Fruit fly (Drosophila melanogaster) whole organism, embryonic: ENCODE data around the gene CG5863.

ENCODE experiments used
- Aef1 ChIP-seq: fragments of 200-800 bp; sonication (Bioruptor generic); IDR thresholded peaks from 3 replicates; pipeline ENCODE4 v1.3.6; 2022; ENCODE audit warnings: missing biosample characterization, missing genetic modification characterization
- CG10147 ChIP-seq: fragments of 200-800 bp; sonication (Bioruptor generic); optimal IDR thresholded peaks from 2 replicates; lab custom pipeline; 2019; ENCODE audit warnings: missing biosample characterization, mild to moderate bottlenecking, missing genetic modification characterization, moderate library complexity
- CG10274 ChIP-seq: fragments of 200-800 bp; sonication (Bioruptor generic); optimal IDR thresholded peaks from 3 replicates; lab custom pipeline; 2017; ENCODE audit warnings: missing biosample characterization, mild to moderate bottlenecking, missing genetic modification characterization
- CG16779 ChIP-seq: fragments of 200-800 bp; sonication (Bioruptor generic); IDR thresholded peaks from 2 replicates; pipeline ENCODE4 v1.3.6; 2022; ENCODE audit warnings: missing biosample characterization, missing genetic modification characterization
- CG17361 ChIP-seq: fragments of 200-800 bp; sonication (Bioruptor generic); IDR thresholded peaks from 3 replicates; pipeline ENCODE4 v1.3.6; 2022; ENCODE audit warnings: missing biosample characterization, missing genetic modification characterization
- CG17612 ChIP-seq: fragments of 200-800 bp; sonication (Bioruptor generic); IDR thresholded peaks from 2 replicates; pipeline ENCODE4 v1.3.6; 2022; ENCODE audit warnings: missing biosample characterization, missing genetic modification characterization
- CG2120 ChIP-seq: fragments of 200-800 bp; sonication (Bioruptor generic); optimal IDR thresholded peaks from 3 replicates; lab custom pipeline; 2016; ENCODE audit warnings: missing biosample characterization, missing genetic modification characterization
- CG30020 ChIP-seq: fragments of 200-800 bp; optimal IDR thresholded peaks from 2 replicates; lab custom pipeline; 2019; ENCODE audit warnings: missing biosample characterization, mild to moderate bottlenecking, missing genetic modification characterization, moderate library complexity
- CG3065 ChIP-seq: fragments of 200-800 bp; sonication (Bioruptor generic); optimal IDR thresholded peaks from 2 replicates; lab custom pipeline; 2016; ENCODE audit warnings: missing biosample characterization, missing genetic modification characterization
- CG3281 ChIP-seq: fragments of 200-800 bp; sonication (Bioruptor generic); optimal IDR thresholded peaks from 3 replicates; lab custom pipeline; 2017; ENCODE audit warnings: missing biosample characterization, mild to moderate bottlenecking, missing genetic modification characterization
- CG3407 ChIP-seq: fragments of 200-800 bp; sonication (Bioruptor generic); optimal IDR thresholded peaks from 2 replicates; lab custom pipeline; 2018; ENCODE audit warnings: missing biosample characterization, mild to moderate bottlenecking, missing genetic modification characterization
- CG43689 ChIP-seq: fragments of 200-800 bp; sonication (Bioruptor generic); IDR thresholded peaks from 2 replicates; pipeline ENCODE4 v1.3.6; 2022; ENCODE audit warnings: missing biosample characterization, missing genetic modification characterization
- CG9609 ChIP-seq: fragments of 200-800 bp; sonication (Bioruptor generic); optimal IDR thresholded peaks from 3 replicates; lab custom pipeline; 2016; ENCODE audit warnings: missing biosample characterization, missing genetic modification characterization
- CG9876 ChIP-seq: fragments of 200-800 bp; sonication (Bioruptor generic); optimal IDR thresholded peaks from 2 replicates; lab custom pipeline; 2016; ENCODE audit warnings: missing biosample characterization, missing genetic modification characterization
- CG9932 ChIP-seq: fragments of 200-800 bp; sonication (Bioruptor generic); IDR thresholded peaks from 2 replicates; pipeline ENCODE4 v1.3.6; 2022; ENCODE audit warnings: missing biosample characterization, missing genetic modification characterization
- D19B ChIP-seq: fragments of 200-800 bp; sonication (Bioruptor generic); optimal IDR thresholded peaks from 2 replicates; lab custom pipeline; 2017; ENCODE audit warnings: missing biosample characterization, mild to moderate bottlenecking, missing genetic modification characterization
- Deaf1 ChIP-seq: fragments of 200-800 bp; optimal IDR thresholded peaks from 3 replicates; lab custom pipeline; 2019; ENCODE audit warnings: missing biosample characterization, mild to moderate bottlenecking, missing genetic modification characterization, moderate library complexity
- Fer3 ChIP-seq: fragments of 200-800 bp; sonication (Bioruptor generic); optimal IDR thresholded peaks from 2 replicates; lab custom pipeline; 2018; ENCODE audit warnings: missing biosample characterization, mild to moderate bottlenecking, missing genetic modification characterization, moderate library complexity
- HLH54F ChIP-seq: fragments of 200-800 bp; sonication (Bioruptor generic); optimal IDR thresholded peaks from 3 replicates; lab custom pipeline; 2016; ENCODE audit warnings: missing biosample characterization, missing genetic modification characterization
- Lim3 ChIP-seq: fragments of 200-800 bp; sonication (Bioruptor generic); IDR thresholded peaks from 2 replicates; pipeline ENCODE4 v1.3.6; 2022; ENCODE audit warnings: missing biosample characterization, missing genetic modification characterization
- Myb ChIP-seq: fragments of 200-800 bp; sonication (Bioruptor generic); optimal IDR thresholded peaks from 2 replicates; lab custom pipeline; 2016; ENCODE audit warnings: missing biosample characterization, missing genetic modification characterization
- Sin3A ChIP-seq: fragments of >200 bp; optimal IDR thresholded peaks from 2 replicates; lab custom pipeline; 2018
- Stat92E ChIP-seq, 3 experiments: fragments of >200 bp in 2 of 3; fragments of 200-800 bp in 1 of 3; sonication (Bioruptor generic) in 1 of 3; optimal IDR thresholded peaks; 2 replicates each; lab custom pipeline; 2017 to 2019; ENCODE audit warnings: missing biosample characterization in 3 of 3, missing genetic modification characterization in 3 of 3, mild to moderate bottlenecking in 1 of 3, moderate library complexity in 1 of 3
- YL-1 ChIP-seq: fragments of 200-800 bp; sonication (Bioruptor generic); optimal IDR thresholded peaks from 3 replicates; lab custom pipeline; 2017; ENCODE audit warnings: missing biosample characterization, mild to moderate bottlenecking, missing genetic modification characterization
- btn ChIP-seq: fragments of 200-800 bp; sonication (Bioruptor generic); optimal IDR thresholded peaks from 2 replicates; lab custom pipeline; 2016; ENCODE audit warnings: missing biosample characterization, missing genetic modification characterization
- chm ChIP-seq: fragments of 200-800 bp; sonication (Bioruptor generic); IDR thresholded peaks from 2 replicates; pipeline ENCODE4 v1.3.6; 2022; ENCODE audit warnings: missing biosample characterization, missing genetic modification characterization
- croc ChIP-seq: fragments of 200-800 bp; sonication (Bioruptor generic); conservative IDR thresholded peaks from 3 replicates; pipeline ENCODE4 v1.3.6; 2022; ENCODE audit warnings: missing biosample characterization, missing genetic modification characterization
- dm ChIP-seq: fragments of 200-800 bp; sonication (Bioruptor generic); optimal IDR thresholded peaks from 3 replicates; lab custom pipeline; 2016; ENCODE audit warnings: missing biosample characterization, missing genetic modification characterization
- fd96Cb ChIP-seq: fragments of 200-800 bp; sonication (Bioruptor generic); optimal IDR thresholded peaks from 2 replicates; lab custom pipeline; 2018; ENCODE audit warnings: missing biosample characterization, mild to moderate bottlenecking, missing genetic modification characterization, moderate library complexity
- gem ChIP-seq: fragments of 200-800 bp; sonication (Bioruptor generic); optimal IDR thresholded peaks from 2 replicates; lab custom pipeline; 2019; ENCODE audit warnings: missing biosample characterization, mild to moderate bottlenecking, missing genetic modification characterization, moderate library complexity
- grau ChIP-seq: fragments of 200-800 bp; optimal IDR thresholded peaks from 3 replicates; lab custom pipeline; 2019; ENCODE audit warnings: missing biosample characterization, mild to moderate bottlenecking, missing genetic modification characterization, moderate library complexity
- gsb-n ChIP-seq: fragments of 200-800 bp; sonication (Bioruptor generic); optimal IDR thresholded peaks from 3 replicates; lab custom pipeline; 2018; ENCODE audit warnings: missing biosample characterization, mild to moderate bottlenecking, missing genetic modification characterization
- lov ChIP-seq, 2 experiments: fragments of 200-800 bp in 1 of 2; fragments of >200 bp in 1 of 2; sonication (Bioruptor generic) in 1 of 2; IDR thresholded peaks in 1 of 2; optimal IDR thresholded peaks in 1 of 2; 2 replicates in 1 of 2; 3 replicates in 1 of 2; pipeline versions ENCODE4 v1.3.6 to Lab custom; 2017 to 2022; ENCODE audit warnings: missing biosample characterization in 1 of 2, missing genetic modification characterization in 1 of 2
- pita ChIP-seq: fragments of 200-800 bp; sonication (Bioruptor generic); optimal IDR thresholded peaks from 2 replicates; lab custom pipeline; 2017; ENCODE audit warnings: missing biosample characterization, mild to moderate bottlenecking, missing genetic modification characterization
- prd ChIP-seq, 3 experiments: fragments of >200 bp in 2 of 3; fragments of 200-800 bp in 1 of 3; sonication (Bioruptor generic) in 1 of 3; optimal IDR thresholded peaks in 2 of 3; IDR thresholded peaks in 1 of 3; 2 replicates in 2 of 3; 3 replicates in 1 of 3; pipeline versions ENCODE4 v1.3.6 to Lab custom; 2017 to 2022; ENCODE audit warnings: missing biosample characterization in 1 of 3, missing genetic modification characterization in 1 of 3
- schlank ChIP-seq: fragments of 200-800 bp; sonication (Bioruptor generic); optimal IDR thresholded peaks from 2 replicates; lab custom pipeline; 2018; ENCODE audit warnings: missing biosample characterization, mild to moderate bottlenecking, missing genetic modification characterization
- sens ChIP-seq: fragments of 200-800 bp; sonication (Bioruptor generic); peaks from one replicate; lab custom pipeline; 2016; ENCODE audit warnings: missing biosample characterization, missing genetic modification characterization
- slbo ChIP-seq: fragments of 200-800 bp; sonication (Bioruptor generic); IDR thresholded peaks from 2 replicates; pipeline ENCODE4 v1.3.6; 2022; ENCODE audit warnings: missing biosample characterization, missing genetic modification characterization
- sna ChIP-seq: fragments of 200-800 bp; sonication (Bioruptor generic); IDR thresholded peaks from 2 replicates; pipeline ENCODE4 v1.3.6; 2022; ENCODE audit warnings: missing biosample characterization, missing genetic modification characterization; ENCODE audit not compliant: partially characterized antibody
- tap ChIP-seq: fragments of 200-800 bp; optimal IDR thresholded peaks from 3 replicates; lab custom pipeline; 2019; ENCODE audit warnings: missing biosample characterization, mild to moderate bottlenecking, missing genetic modification characterization, moderate library complexity
- toy ChIP-seq: fragments of 200-800 bp; sonication (Bioruptor generic); IDR thresholded peaks from 2 replicates; pipeline ENCODE4 v1.3.6; 2022; ENCODE audit warnings: missing biosample characterization, missing genetic modification characterization
- trem ChIP-seq: fragments of 200-800 bp; optimal IDR thresholded peaks from 3 replicates; lab custom pipeline; 2019; ENCODE audit warnings: missing biosample characterization, mild to moderate bottlenecking, missing genetic modification characterization, moderate library complexity
- zen2 ChIP-seq: fragments of 200-800 bp; sonication (Bioruptor generic); IDR thresholded peaks from 3 replicates; pipeline ENCODE4 v1.3.6; 2022; ENCODE audit warnings: missing biosample characterization, missing genetic modification characterization; ENCODE audit not compliant: partially characterized antibody
- zfh2 ChIP-seq: fragments of 200-800 bp; sonication (Bioruptor generic); optimal IDR thresholded peaks from 2 replicates; lab custom pipeline; 2016; ENCODE audit warnings: missing biosample characterization, missing genetic modification characterization

The CG5863 gene

dm6 chr3R:17405009-17405408, 5.9 kb upstream of the CG5863 start, which contains the start of gene CG42823:
Gene CG42823, minus strand, starts transcription at chr3R:17405109.
- TF ChIP-seq lov (optimal IDR thresholded peaks at IDR 0.05; lab: Kevin White, UChicago) (no peak), lov (GFP tag; IDR thresholded peaks at IDR 0.05; lab: Robert Waterston, UW) (no peak), CG9609 (GFP tag; lab: Kevin White, UChicago) (no peak), YL-1 (GFP tag; lab: Kevin White, UChicago) (no peak), Lim3 (no peak), btn (GFP tag; lab: Kevin White, UChicago) (no peak), dm (GFP tag; lab: Kevin White, UChicago) (no peak), CG9876 (GFP tag; lab: Kevin White, UChicago) (no peak), grau (tag; lab: Kevin White, UChicago) (no peak), zen2 (no peak), toy (GFP tag; lab: Robert Waterston, UW) (no peak), schlank (no peak), CG3065 (GFP tag; lab: Kevin White, UChicago) (no peak), HLH54F (GFP tag; lab: Kevin White, UChicago) (no peak), croc (GFP tag; lab: Robert Waterston, UW) (no peak), CG17361 (GFP tag; lab: Robert Waterston, UW) (no peak), zfh2 (GFP tag; lab: Kevin White, UChicago) (no peak), fd96Cb (tag; lab: Kevin White, UChicago) (no peak)

DNA sequence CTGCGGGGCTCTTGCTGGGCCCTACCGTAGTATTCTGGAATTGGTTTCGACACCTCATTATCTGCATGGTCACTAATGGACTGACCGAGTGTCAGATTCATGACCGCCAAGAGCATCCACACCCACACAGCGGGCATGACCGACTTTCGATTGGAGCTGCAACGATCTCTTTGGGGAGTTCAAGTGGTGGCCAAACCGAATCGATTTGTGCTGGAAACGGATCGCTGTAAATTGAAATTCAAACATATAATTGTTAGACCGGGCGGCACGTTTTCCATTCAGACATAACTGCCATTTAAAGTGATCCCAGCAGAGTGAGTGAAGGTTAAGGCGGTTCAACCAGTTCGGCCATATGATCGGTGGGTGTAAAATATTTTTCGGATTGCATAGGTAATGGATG, 4.5 kb upstream of the CG5863 start, which contains the start of the genes CG42824 and CG42798:
CG42824 (minus strand) TSS at position 101 of the 400 bp plus-strand sequence.
CG42798 (plus strand) TSS at position 268 of the 400 bp plus-strand sequence.
- TF ChIP-seq CG43689 (GFP tag; lab: Robert Waterston, UW): no peak
- no peak for TF ChIP-seq tap (tag; lab: Kevin White, UChicago)
- no peak for TF ChIP-seq CG10274 (GFP tag; lab: Kevin White, UChicago)
- TF ChIP-seq Aef1: no peak

dm6 chr3R:17407576-17407975, 3.3 kb upstream of the CG5863 start, which contains the start of gene CG17283:
Gene CG17283, plus strand, starts transcription at chr3R:17407876.
- TF ChIP-seq Deaf1 (tag; lab: Kevin White, UChicago) (no peak), CG3407 (no peak), Sin3A (lab: Kevin White, UChicago) (no peak), slbo (GFP tag; lab: Robert Waterston, UW) (no peak), chm (no peak), pita (no peak), Myb (GFP tag; lab: Kevin White, UChicago) (no peak)

DNA sequence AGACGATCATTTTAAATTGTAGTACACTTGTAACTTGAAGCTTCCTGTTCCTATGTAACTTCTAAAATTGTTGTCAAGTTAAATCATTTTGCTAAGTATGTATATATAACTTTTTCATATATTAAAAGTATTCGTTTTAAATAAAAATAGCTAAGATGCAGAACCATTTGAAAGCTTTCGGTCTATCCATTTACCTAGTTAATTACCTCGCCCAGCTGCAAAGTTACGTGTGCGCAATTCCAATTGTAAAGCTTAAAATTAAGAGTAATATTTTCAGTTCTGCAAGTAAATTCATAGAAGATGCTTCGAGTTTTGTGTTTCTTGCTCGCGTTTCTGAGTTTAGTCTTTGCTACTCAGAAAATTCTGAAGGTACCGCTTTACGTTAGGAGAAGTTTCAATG, 1.6 kb upstream of the CG5863 start, which contains the start of gene CG5860:
CG5860 (plus strand) TSS at position 301 of the 400 bp plus-strand sequence.
- TF ChIP-seq Stat92E (GFP tag; optimal IDR thresholded peaks at IDR 0.05; lab: Kevin White, UChicago) (no peak), prd (optimal IDR thresholded peaks at IDR 0.05; lab: Kevin White, UChicago) (no peak), prd (GFP tag; IDR thresholded peaks at IDR 0.05; lab: Robert Waterston, UW) (no peak), CG30020 (tag; lab: Kevin White, UChicago) (no peak)

DNA sequence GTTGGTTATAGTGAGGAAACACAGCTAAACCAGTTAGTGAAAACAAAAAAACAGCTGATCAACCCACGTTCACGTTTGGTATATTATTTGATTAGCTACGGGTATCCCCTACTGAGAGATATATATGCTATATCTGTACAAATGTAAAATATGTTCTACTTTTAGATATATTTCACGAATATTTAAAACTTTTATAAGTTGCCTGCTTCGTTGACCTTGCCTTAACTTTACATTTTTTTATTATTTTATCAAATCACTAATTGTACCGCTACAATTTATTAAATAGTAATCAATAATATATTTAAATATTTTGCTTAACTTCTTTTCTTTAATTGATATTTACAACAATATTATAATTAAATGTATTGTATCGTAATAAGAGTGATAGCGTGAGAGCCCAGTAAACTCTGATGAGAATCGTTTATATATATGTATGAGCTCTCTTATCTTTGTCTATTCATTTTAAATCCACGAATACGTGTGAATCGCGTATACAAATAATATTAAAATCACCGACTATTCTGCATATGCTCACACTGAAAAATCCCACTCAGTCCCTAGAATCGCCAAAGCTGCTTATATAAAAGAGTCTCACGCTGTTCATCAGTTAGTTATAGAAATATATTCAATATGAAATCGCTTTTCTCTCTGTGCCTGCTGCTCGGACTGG, 1.7 kb downstream of the CG5863 start, which contains the start of gene CG42821:
CG42821 (plus strand) TSS at position 620 of the 670 bp plus-strand sequence.
- no peak for TF ChIP-seq trem (tag; lab: Kevin White, UChicago)
- TF ChIP-seq gem (tag; lab: Kevin White, UChicago): peak; percentile 51
- no peak for TF ChIP-seq CG17612
- peak; percentile 32 for TF ChIP-seq Fer3 (tag; lab: Kevin White, UChicago)
- TF ChIP-seq CG10147 (GFP tag; lab: Kevin White, UChicago): peak; percentile 74
- TF ChIP-seq gsb-n (tag; lab: Kevin White, UChicago): peak; percentile 11
- TF ChIP-seq CG3281 (GFP tag; lab: Kevin White, UChicago): peak; percentile 21
- TF ChIP-seq CG2120 (GFP tag; lab: Kevin White, UChicago): peak; percentile 10
- TF ChIP-seq CG16779: no peak
- TF ChIP-seq CG9932 (GFP tag; lab: Robert Waterston, UW): no peak
- TF ChIP-seq sens (GFP tag; lab: Kevin White, UChicago): peak; percentile 22
- no peak for TF ChIP-seq sna (GFP tag; lab: Robert Waterston, UW)
- TF ChIP-seq D19B: peak; percentile 22
